Worm (Caenorhabditis elegans) whole organism, L1 larva: ENCODE data around the gene nkat-1.

Source experiments
- C04F5.9 ChIP-seq: sonication (generic microtip); optimal IDR thresholded peaks from 2 replicates; lab custom pipeline; 2016; ENCODE audit warnings: missing genetic modification characterization, missing compliant biosample characterization
- C34B4.2 ChIP-seq: sonication (generic microtip); optimal IDR thresholded peaks from 2 replicates; lab custom pipeline; 2017; ENCODE audit warnings: mild to moderate bottlenecking, missing genetic modification characterization, missing compliant biosample characterization
- F16B12.6 ChIP-seq: fragments of 150-350 bp; optimal IDR thresholded peaks from 2 replicates; lab custom pipeline; 2014; ENCODE audit warnings: missing biosample characterization, missing genetic modification characterization
- aha-1 ChIP-seq: fragments of 150-350 bp; optimal IDR thresholded peaks from 2 replicates; lab custom pipeline; 2014; ENCODE audit warnings: missing biosample characterization, missing genetic modification characterization
- aly-2 ChIP-seq: fragments of 150-350 bp; optimal IDR thresholded peaks from 2 replicates; lab custom pipeline; 2014; ENCODE audit warnings: missing biosample characterization, missing genetic modification characterization
- ama-1 ChIP-seq: fragments of 150-350 bp; optimal IDR thresholded peaks from 2 replicates; lab custom pipeline; 2014
- blmp-1 ChIP-seq: fragments of 150-350 bp; optimal IDR thresholded peaks from 2 replicates; lab custom pipeline; 2014; ENCODE audit warnings: missing biosample characterization, missing genetic modification characterization
- dpl-1 ChIP-seq, 3 experiments: fragments of 150-350 bp in 2 of 3; sonication (generic microtip) in 1 of 3; optimal IDR thresholded peaks; 2 replicates each; lab custom pipeline; 2014 to 2017; ENCODE audit warnings: missing biosample characterization in 3 of 3, missing genetic modification characterization in 3 of 3, missing genetic modification reagents in 3 of 3
- dsc-1 ChIP-seq: sonication (generic microtip); optimal IDR thresholded peaks from 2 replicates; lab custom pipeline; 2016; ENCODE audit warnings: mild to moderate bottlenecking, missing genetic modification characterization, missing compliant biosample characterization
- efl-1 ChIP-seq, 4 experiments: fragments of 150-350 bp; optimal IDR thresholded peaks in 3 of 4; peaks in 1 of 4; 1 replicate in 1 of 4; 2 replicates in 3 of 4; lab custom pipeline; 2014; ENCODE audit warnings: missing biosample characterization in 2 of 4, missing genetic modification characterization in 2 of 4, missing genetic modification reagents in 2 of 4
- elt-2 ChIP-seq: sonication (generic microtip); optimal IDR thresholded peaks from 2 replicates; lab custom pipeline; 2016; ENCODE audit warnings: missing genetic modification characterization, mild to moderate bottlenecking, inconsistent platforms, missing compliant biosample characterization, missing genetic modification reagents
- elt-3 ChIP-seq, 6 experiments: fragments of 150-350 bp in 1 of 6; sonication (generic microtip); optimal IDR thresholded peaks; 2 replicates each; lab custom pipeline; 2017 to 2018; ENCODE audit warnings: missing biosample characterization in 6 of 6, missing genetic modification characterization in 6 of 6, inconsistent platforms in 1 of 6
- ets-5 ChIP-seq: fragments of 200-800 bp; sonication (Bioruptor generic); IDR thresholded peaks from 2 replicates; pipeline ENCODE4 v1.3.6; 2022; ENCODE audit warnings: missing genetic modification characterization, missing compliant biosample characterization
- fkh-10 ChIP-seq: sonication (generic microtip); optimal IDR thresholded peaks from 2 replicates; lab custom pipeline; 2017; ENCODE audit warnings: missing biosample characterization, missing genetic modification reagents, missing genetic modification characterization
- fkh-4 ChIP-seq: sonication (generic microtip); optimal IDR thresholded peaks from 2 replicates; lab custom pipeline; 2016; ENCODE audit warnings: missing compliant biosample characterization, missing genetic modification characterization, borderline replicate concordance
- fkh-8 ChIP-seq: sonication (generic microtip); optimal IDR thresholded peaks from 2 replicates; lab custom pipeline; 2016; ENCODE audit warnings: mild to moderate bottlenecking, missing genetic modification characterization, missing compliant biosample characterization
- fos-1 ChIP-seq: fragments of 150-350 bp; optimal IDR thresholded peaks from 2 replicates; lab custom pipeline; 2014; ENCODE audit warnings: missing biosample characterization, missing genetic modification characterization
- grh-1 ChIP-seq: fragments of 200-800 bp; sonication (Bioruptor generic); IDR thresholded peaks from 2 replicates; pipeline ENCODE4 v1.3.6; 2022; ENCODE audit warnings: missing genetic modification reagents, missing genetic modification characterization, missing compliant biosample characterization
- hlh-17 ChIP-seq: fragments of 200-800 bp; sonication (Bioruptor generic); optimal IDR thresholded peaks from 2 replicates; lab custom pipeline; 2018; ENCODE audit warnings: missing genetic modification characterization, mild to moderate bottlenecking, missing compliant biosample characterization, moderate library complexity, borderline replicate concordance
- lin-13 ChIP-seq: fragments of 150-350 bp; optimal IDR thresholded peaks from 2 replicates; lab custom pipeline; 2014; ENCODE audit warnings: missing biosample characterization, missing genetic modification reagents, missing genetic modification characterization
- lin-14 ChIP-seq: fragments of 200-800 bp; sonication (Bioruptor generic); optimal IDR thresholded peaks from 2 replicates; lab custom pipeline; 2018; ENCODE audit warnings: mild to moderate bottlenecking, missing genetic modification characterization, moderate library complexity, missing compliant biosample characterization
- lin-15B ChIP-seq: fragments of 150-350 bp; sonication (generic microtip); optimal IDR thresholded peaks from 3 replicates; lab custom pipeline; 2014; ENCODE audit warnings: missing biosample characterization, missing genetic modification characterization
- lin-39 ChIP-seq: fragments of 150-350 bp; optimal IDR thresholded peaks from 2 replicates; lab custom pipeline; 2014; ENCODE audit warnings: missing biosample characterization, missing genetic modification reagents, missing genetic modification characterization
- lir-3 ChIP-seq: sonication (generic microtip); optimal IDR thresholded peaks from 2 replicates; lab custom pipeline; 2016; ENCODE audit warnings: mild to moderate bottlenecking, missing genetic modification characterization, moderate library complexity, missing compliant biosample characterization; ENCODE audit not compliant: poor library complexity
- lsy-2 ChIP-seq, 2 experiments: fragments of 150-350 bp; optimal IDR thresholded peaks; 2 replicates each; lab custom pipeline; 2014; ENCODE audit warnings: missing biosample characterization in 2 of 2, missing genetic modification characterization in 2 of 2
- mep-1 ChIP-seq: fragments of 150-350 bp; optimal IDR thresholded peaks from 2 replicates; lab custom pipeline; 2014; ENCODE audit warnings: missing biosample characterization, missing genetic modification characterization
- nhr-11 ChIP-seq: fragments of 150-350 bp; optimal IDR thresholded peaks from 2 replicates; lab custom pipeline; 2014; ENCODE audit warnings: missing biosample characterization, missing genetic modification characterization
- nhr-28 ChIP-seq: fragments of 150-350 bp; optimal IDR thresholded peaks from 2 replicates; lab custom pipeline; 2014; ENCODE audit warnings: missing biosample characterization, missing genetic modification characterization
- nhr-77 ChIP-seq: fragments of 150-350 bp; optimal IDR thresholded peaks from 2 replicates; lab custom pipeline; 2014; ENCODE audit warnings: missing biosample characterization, missing genetic modification characterization
- nhr-90 ChIP-seq: sonication (generic microtip); optimal IDR thresholded peaks from 2 replicates; lab custom pipeline; 2016; ENCODE audit warnings: mild to moderate bottlenecking, missing genetic modification characterization, missing compliant biosample characterization; ENCODE audit not compliant: poor library complexity
- pag-3 ChIP-seq: sonication (generic microtip); optimal IDR thresholded peaks from 2 replicates; lab custom pipeline; 2017; ENCODE audit warnings: missing genetic modification characterization, mild to moderate bottlenecking, missing compliant biosample characterization, antibody characterized with exemption, borderline replicate concordance; ENCODE audit not compliant: insufficient read depth
- pax-3 ChIP-seq: fragments of 200-800 bp; sonication (Bioruptor generic); optimal IDR thresholded peaks from 2 replicates; lab custom pipeline; 2018; ENCODE audit warnings: mild to moderate bottlenecking, missing genetic modification characterization, moderate library complexity, missing compliant biosample characterization
- pqm-1 ChIP-seq: sonication (generic microtip); optimal IDR thresholded peaks from 3 replicates; lab custom pipeline; 2017; ENCODE audit warnings: missing biosample characterization, missing genetic modification characterization
- rnt-1 ChIP-seq: sonication (generic microtip); optimal IDR thresholded peaks from 2 replicates; lab custom pipeline; 2016; ENCODE audit warnings: mild to moderate bottlenecking, missing genetic modification characterization, moderate library complexity, missing compliant biosample characterization
- skn-1 ChIP-seq: fragments of 150-350 bp; optimal IDR thresholded peaks from 2 replicates; lab custom pipeline; 2014; ENCODE audit warnings: missing biosample characterization, missing genetic modification characterization
- snpc-4 ChIP-seq: fragments of 150-350 bp; optimal IDR thresholded peaks from 2 replicates; lab custom pipeline; 2014; ENCODE audit warnings: missing biosample characterization, missing genetic modification characterization
- snu-23 ChIP-seq: sonication (generic microtip); optimal IDR thresholded peaks from 2 replicates; lab custom pipeline; 2016; ENCODE audit warnings: missing genetic modification characterization, missing compliant biosample characterization
- sox-4 ChIP-seq: sonication (generic microtip); optimal IDR thresholded peaks from 2 replicates; lab custom pipeline; 2016; ENCODE audit warnings: missing genetic modification characterization, missing compliant biosample characterization
- sptf-1 ChIP-seq: fragments of 150-350 bp; optimal IDR thresholded peaks from 2 replicates; lab custom pipeline; 2014; ENCODE audit warnings: missing biosample characterization, missing genetic modification characterization
- sup-37 ChIP-seq: fragments of 200-800 bp; sonication (Bioruptor generic); optimal IDR thresholded peaks from 2 replicates; lab custom pipeline; 2018; ENCODE audit warnings: mild to moderate bottlenecking, missing genetic modification characterization, missing compliant biosample characterization
- swsn-7 ChIP-seq: sonication (generic microtip); optimal IDR thresholded peaks from 2 replicates; lab custom pipeline; 2016; ENCODE audit warnings: missing genetic modification characterization, missing compliant biosample characterization
- tbx-2 ChIP-seq: sonication (generic microtip); optimal IDR thresholded peaks from 2 replicates; lab custom pipeline; 2016; ENCODE audit warnings: missing genetic modification characterization, missing compliant biosample characterization
- tlp-1 ChIP-seq: fragments of 150-350 bp; optimal IDR thresholded peaks from 2 replicates; lab custom pipeline; 2014; ENCODE audit warnings: missing biosample characterization, missing genetic modification characterization
- unc-130 ChIP-seq: fragments of 150-350 bp; optimal IDR thresholded peaks from 2 replicates; lab custom pipeline; 2017; ENCODE audit warnings: missing biosample characterization, missing genetic modification characterization, inconsistent platforms
- unc-30 ChIP-seq: sonication (generic microtip); optimal IDR thresholded peaks from 2 replicates; lab custom pipeline; 2017; ENCODE audit warnings: missing biosample characterization, missing genetic modification characterization
- unc-86 ChIP-seq: sonication (generic microtip); optimal IDR thresholded peaks from 2 replicates; lab custom pipeline; 2016; ENCODE audit warnings: missing genetic modification characterization, missing compliant biosample characterization
- unc-98 ChIP-seq: fragments of 200-800 bp; sonication (Bioruptor generic); IDR thresholded peaks from 2 replicates; pipeline ENCODE4 v1.3.6; 2022; ENCODE audit warnings: missing genetic modification characterization, missing compliant biosample characterization
- vab-15 ChIP-seq: sonication (generic microtip); optimal IDR thresholded peaks from 2 replicates; lab custom pipeline; 2017; ENCODE audit warnings: missing genotype, mild to moderate bottlenecking, missing genetic modification characterization, missing compliant biosample characterization
- zag-1 ChIP-seq: fragments of 150-350 bp; optimal IDR thresholded peaks from 2 replicates; lab custom pipeline; 2014; ENCODE audit warnings: missing biosample characterization, missing genetic modification characterization
- ztf-4 ChIP-seq: fragments of 150-350 bp; optimal IDR thresholded peaks from 2 replicates; lab custom pipeline; 2014; ENCODE audit warnings: missing biosample characterization, missing genetic modification characterization

Gene nkat-1

DNA sequence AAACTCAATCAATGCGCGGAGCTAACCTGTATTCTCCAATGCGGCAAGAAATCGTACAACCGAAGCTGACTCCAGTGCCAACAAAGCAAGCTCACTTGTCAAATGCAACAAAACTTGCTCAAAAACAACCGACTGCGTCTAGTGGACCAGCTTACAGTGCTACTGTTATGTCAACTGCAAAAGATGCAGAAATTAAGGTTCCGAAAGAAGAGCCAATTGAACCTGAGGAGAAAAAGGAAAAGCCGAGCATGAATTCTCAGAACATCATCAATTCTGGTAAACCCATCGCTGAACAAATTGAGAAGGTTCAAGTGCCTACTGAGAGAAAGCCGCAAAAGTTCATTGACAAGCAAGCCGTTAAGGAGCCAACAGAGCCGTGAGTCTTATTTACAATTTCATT is 8.5 kb downstream of the nkat-1 start:
- TF ChIP-seq efl-1 (optimal IDR thresholded peaks at IDR 0.05; lab: Kevin White, UChicago) (no peak), efl-1 (GFP tag; optimal IDR thresholded peaks at IDR 0.05 in 1 of 2; lab: Kevin White, UChicago) (no peak), ama-1 (lab: Kevin White, UChicago) (no peak), swsn-7 (no peak), pqm-1 (tag; lab: Kevin White, UChicago) (no peak), blmp-1 (tag; lab: Kevin White, UChicago) (no peak), tbx-2 (no peak), elt-3 (tag; optimal IDR thresholded peaks at IDR 0.05; lab: Kevin White, UChicago) (no peak), lin-13 (GFP tag; lab: Kevin White, UChicago) (no peak), sptf-1 (tag; lab: Kevin White, UChicago) (no peak), mep-1 (tag; lab: Kevin White, UChicago) (no peak), lin-15B (tag; lab: Kevin White, UChicago) (no peak), pax-3 (tag; lab: Kevin White, UChicago) (no peak), aha-1 (tag; lab: Kevin White, UChicago) (no peak), dpl-1 (GFP tag; optimal IDR thresholded peaks at IDR 0.05; lab: Kevin White, UChicago) (no peak), nhr-11 (tag; lab: Kevin White, UChicago) (no peak), unc-30 (tag; lab: Kevin White, UChicago) (no peak), dsc-1 (no peak), snpc-4 (tag; lab: Kevin White, UChicago) (no peak), skn-1 (no peak), unc-98 (GFP tag; lab: Robert Waterston, UW) (no peak)

DNA sequence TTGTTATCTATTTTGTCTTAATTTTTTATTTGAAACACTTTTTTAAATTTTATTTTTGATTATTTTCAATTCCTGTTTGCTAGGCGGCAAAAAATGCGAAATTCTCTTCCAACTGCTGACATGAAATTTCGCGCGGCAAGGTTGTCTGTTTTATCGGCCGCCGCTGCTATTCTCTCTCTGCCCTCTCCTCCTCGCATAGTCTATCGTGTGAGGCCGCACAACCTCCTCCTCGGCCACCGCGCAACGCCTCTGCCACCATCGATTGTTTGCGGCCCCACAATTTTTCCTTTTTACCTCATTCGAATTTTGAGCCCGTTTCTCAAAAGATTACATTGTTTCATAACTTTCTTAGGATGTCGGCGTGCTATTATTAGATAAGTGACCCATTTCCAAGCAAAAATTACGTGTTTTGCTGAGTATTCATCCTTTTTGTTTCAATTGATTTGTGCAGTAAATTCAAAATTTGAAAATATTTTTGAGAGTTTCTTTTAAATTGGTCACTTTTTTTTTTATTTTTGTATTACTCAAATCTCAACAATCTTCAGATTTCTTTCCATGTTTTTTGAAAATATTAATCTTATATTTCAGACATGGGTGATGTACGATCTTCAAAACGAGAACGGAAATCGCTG is 12.5 kb downstream of the nkat-1 start, which contains the start of gene F28H6.4:
F28H6.4 (plus strand) TSS at position 582 of the 632 bp plus-strand sequence.
- TF ChIP-seq snu-23 (GFP tag; lab: Kevin White, UChicago) (peak; percentile 49), zag-1 (tag; lab: Kevin White, UChicago) (no peak), tlp-1 (no peak), unc-130 (no peak), nhr-77 (tag; lab: Kevin White, UChicago) (no peak), fkh-8 (tag; lab: Kevin White, UChicago) (peak; percentile 20), nhr-28 (no peak), F16B12.6 (tag; lab: Kevin White, UChicago) (no peak), elt-2 (tag; lab: Kevin White, UChicago) (no peak), lin-15B (tag; lab: Kevin White, UChicago) (no peak), nhr-11 (tag; lab: Kevin White, UChicago) (no peak), pax-3 (tag; lab: Kevin White, UChicago) (no peak), unc-30 (tag; lab: Kevin White, UChicago) (no peak), ama-1 (lab: Kevin White, UChicago) (no peak), nhr-90 (no peak), sup-37 (GFP tag; lab: Kevin White, UChicago) (no peak), C04F5.9 (tag; lab: Kevin White, UChicago) (no peak), aha-1 (tag; lab: Kevin White, UChicago) (no peak), fos-1 (tag; lab: Kevin White, UChicago) (no peak), lsy-2 (tag; optimal IDR thresholded peaks at IDR 0.05; lab: Kevin White, UChicago) (no peak), aly-2 (tag; lab: Kevin White, UChicago) (no peak), ets-5 (GFP tag; lab: Robert Waterston, UW) (no peak), fkh-10 (GFP tag; lab: Kevin White, UChicago) (no peak), ztf-4 (tag; lab: Kevin White, UChicago) (no peak), dsc-1 (no peak), rnt-1 (tag; lab: Kevin White, UChicago) (peak; percentile 45), lir-3 (tag; lab: Kevin White, UChicago) (no peak), fkh-4 (tag; lab: Kevin White, UChicago) (no peak), pag-3 (no peak), lin-14 (GFP tag; lab: Kevin White, UChicago) (peak; percentile 62), lin-13 (GFP tag; lab: Kevin White, UChicago) (peak; percentile 4), grh-1 (GFP tag; lab: Robert Waterston, UW) (no peak), blmp-1 (tag; lab: Kevin White, UChicago) (peak; percentile 2), sox-4 (tag; lab: Kevin White, UChicago) (no peak), hlh-17 (GFP tag; lab: Kevin White, UChicago) (no peak), unc-86 (tag; lab: Kevin White, UChicago) (no peak), lin-39 (no peak), C34B4.2 (tag; lab: Kevin White, UChicago) (no peak), vab-15 (no peak)
